Worm (Caenorhabditis elegans): ENCODE results near the gene Y119D3B.21.

Gene Y119D3B.21

DNA sequence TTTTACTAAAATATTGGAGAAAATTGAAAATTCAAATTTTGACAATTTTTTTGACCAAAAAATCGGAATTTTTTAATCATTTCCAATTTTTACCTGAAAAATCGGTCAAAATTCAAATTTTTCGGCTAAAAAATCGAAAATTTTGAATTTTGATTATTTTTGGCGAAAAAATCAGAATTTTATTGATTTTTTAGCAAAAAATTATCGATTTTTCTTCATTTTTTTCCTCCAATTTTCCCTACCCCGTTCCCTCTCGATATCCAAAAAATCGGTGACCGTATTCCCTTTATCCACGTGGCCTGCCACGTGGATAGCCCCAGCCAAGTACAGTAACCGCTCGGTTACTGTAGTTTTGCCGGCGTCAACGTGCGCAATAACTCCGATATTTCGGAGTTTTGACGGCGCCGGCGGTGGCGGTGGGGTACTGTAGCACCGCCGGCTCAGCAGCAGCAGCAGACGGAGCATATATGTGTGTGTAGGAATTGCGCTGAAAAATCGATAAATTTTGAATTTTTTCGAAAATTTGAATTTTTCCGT lies 21.4 kb upstream of the Y119D3B.21 start, which contains the start of gene Y119D3B.14:
Gene Y119D3B.14 (minus strand): TSS at position 487 of the 537 bp plus-strand sequence.
- no peak for TF ChIP-seq ceh-32 (tag; optimal IDR thresholded peaks at IDR 0.05; ENCODE audit: poor library complexity)
- TF ChIP-seq Y48G9A.11 (GFP tag; IDR thresholded peaks at IDR 0.05): no peak
- no peak for TF ChIP-seq hmg-1.1 (GFP tag; IDR thresholded peaks at IDR 0.05)
- TF ChIP-seq R02D3.7 (tag; optimal IDR thresholded peaks at IDR 0.05): no peak
- 0 out of 2 replicates have a peak, but pooled peaks have one; percentile 19 for TF ChIP-seq set-16 (GFP tag; IDR thresholded peaks at IDR 0.05)
- TF ChIP-seq T20F7.1 (GFP tag; optimal IDR thresholded peaks at IDR 0.05): no peak
- TF ChIP-seq D1046.2 (GFP tag; IDR thresholded peaks at IDR 0.05): no peak
- no peak for TF ChIP-seq cey-2 (tag; optimal IDR thresholded peaks at IDR 0.05; ENCODE audit: borderline replicate concordance, insufficient read depth)
- TF ChIP-seq madf-9 (GFP tag; conservative IDR thresholded peaks at IDR 0.05): no peak
- TF ChIP-seq aly-2 (tag; optimal IDR thresholded peaks at IDR 0.05): no peak
- no peak for TF ChIP-seq unc-130 (GFP tag; optimal IDR thresholded peaks at IDR 0.05)
- no peak for TF ChIP-seq lin-15B (tag; optimal IDR thresholded peaks at IDR 0.05)
- TF ChIP-seq lin-13 (GFP tag; optimal IDR thresholded peaks at IDR 0.05): no peak
- no peak for TF ChIP-seq arid-1 (GFP tag; conservative IDR thresholded peaks at IDR 0.05)
- no peak for TF ChIP-seq snpc-1.2 (GFP tag; IDR thresholded peaks at IDR 0.05)
- no peak for TF ChIP-seq ceh-44 (GFP tag; IDR thresholded peaks at IDR 0.05)
- no peak for TF ChIP-seq nhr-11 (tag; optimal IDR thresholded peaks at IDR 0.05)
- peak; percentile 54 for TF ChIP-seq ceh-28 (tag; optimal IDR thresholded peaks at IDR 0.05)
- TF ChIP-seq mes-2 (tag; optimal IDR thresholded peaks at IDR 0.05; ENCODE audit: poor library complexity, severe bottlenecking): no peak
- no peak for TF ChIP-seq mep-1 (tag; optimal IDR thresholded peaks at IDR 0.05)
- TF ChIP-seq nhr-48 (tag; optimal IDR thresholded peaks at IDR 0.05): no peak
- TF ChIP-seq Y5F2A.4 (GFP tag; optimal IDR thresholded peaks at IDR 0.05): no peak
- peak; percentile 11; the same call in 1 of the 2 replicates for TF ChIP-seq lin-38 (GFP tag; IDR thresholded peaks at IDR 0.05)
- TF ChIP-seq fkh-10 (GFP tag; optimal IDR thresholded peaks at IDR 0.05): no peak
- TF ChIP-seq F37D6.2 (tag; optimal IDR thresholded peaks at IDR 0.05): no peak
- TF ChIP-seq php-3 (GFP tag; IDR thresholded peaks at IDR 0.05): no peak
- no peak for TF ChIP-seq unc-62 (GFP tag; optimal IDR thresholded peaks at IDR 0.05 in 1 of 2)
- TF ChIP-seq unc-62 (tag; optimal IDR thresholded peaks at IDR 0.05): no peak
- no peak for TF ChIP-seq hlh-30 (tag; optimal IDR thresholded peaks at IDR 0.05; ENCODE audit: insufficient read depth)
- TF ChIP-seq aha-1 (tag): peak; percentile 77
- no peak for TF ChIP-seq egl-43 (GFP tag; IDR thresholded peaks at IDR 0.05)
- TF ChIP-seq zip-11 (GFP tag; IDR thresholded peaks at IDR 0.05): no peak

- TF ChIP-seq unc-130 (GFP tag; optimal IDR thresholded peaks at IDR 0.05) (no peak), vab-7 (GFP tag; IDR thresholded peaks at IDR 0.05) (no peak), duxl-1 (tag; optimal IDR thresholded peaks at IDR 0.05; ENCODE audit: poor library complexity) (no peak), lim-7 (GFP tag; IDR thresholded peaks at IDR 0.05) (no peak), ceh-82 (tag; optimal IDR thresholded peaks at IDR 0.05) (no peak), ZK337.2 (GFP tag; IDR thresholded peaks at IDR 0.05) (no peak), zip-2 (tag; optimal IDR thresholded peaks at IDR 0.05) (no peak), lin-13 (GFP tag; optimal IDR thresholded peaks at IDR 0.05) (no peak), mxl-2 (GFP tag; conservative IDR thresholded peaks at IDR 0.05) (no peak), aha-1 (tag) (no peak)
These were observed 18.6 kb upstream of the Y119D3B.21 start, which contains the start of gene dss-1 for ce11 chrIII:1196192-1196591. dss-1 (minus strand) TSS chrIII:1196292.

All from whole organism, L4 larva.